Worm (Caenorhabditis elegans): Measurements from ENCODE around the gene Y54G11A.3.

The Y54G11A.3 gene

ce11 chrII:14310729-14311388 is 34.4 kb downstream of the Y54G11A.3 start, which contains the start of gene ctl-3:
TSS of gene ctl-3 (minus strand) at chrII:14310779.
- no peak for TF ChIP-seq mdl-1 (tag; optimal IDR thresholded peaks at IDR 0.05)
- TF ChIP-seq unc-55 (GFP tag; optimal IDR thresholded peaks at IDR 0.05), result no peak
- no peak for TF ChIP-seq egl-27 (tag; optimal IDR thresholded peaks at IDR 0.05)
- TF ChIP-seq sma-3 (GFP tag; optimal IDR thresholded peaks at IDR 0.05), result no peak
- no peak for TF ChIP-seq lin-13 (GFP tag; optimal IDR thresholded peaks at IDR 0.05)
- no peak for TF ChIP-seq ztf-11 (tag; optimal IDR thresholded peaks at IDR 0.05)
- TF ChIP-seq gmeb-1 (tag; optimal IDR thresholded peaks at IDR 0.05), result no peak
- TF ChIP-seq lin-39 (tag; optimal IDR thresholded peaks at IDR 0.05), result no peak

- no peak for TF ChIP-seq aly-2 (tag; optimal IDR thresholded peaks at IDR 0.05)
- no peak for TF ChIP-seq nhr-25 (tag; optimal IDR thresholded peaks at IDR 0.05)
- TF ChIP-seq alr-1 (tag; optimal IDR thresholded peaks at IDR 0.05), result no peak
- no peak for TF ChIP-seq ama-1 (optimal IDR thresholded peaks at IDR 0.05)
- TF ChIP-seq ZK546.5 (tag; optimal IDR thresholded peaks at IDR 0.05), result no peak
- TF ChIP-seq lsy-2 (tag; optimal IDR thresholded peaks at IDR 0.05), result no peak
- TF ChIP-seq nhr-237 (tag; optimal IDR thresholded peaks at IDR 0.05), result no peak
- no peak for TF ChIP-seq snpc-4 (tag; optimal IDR thresholded peaks at IDR 0.05)
- TF ChIP-seq C34F6.9 (tag; optimal IDR thresholded peaks at IDR 0.05), result no peak
- no peak for TF ChIP-seq blmp-1 (tag; optimal IDR thresholded peaks at IDR 0.05; ENCODE audit: insufficient read depth)
- TF ChIP-seq unc-39 (tag; optimal IDR thresholded peaks at IDR 0.05), result no peak
- no peak for TF ChIP-seq zag-1 (tag; optimal IDR thresholded peaks at IDR 0.05)
Measured at ce11 chrII:14311537-14311936, 35.1 kb downstream of the Y54G11A.3 start.

- TF ChIP-seq nhr-23 (tag; optimal IDR thresholded peaks at IDR 0.05), result no peak
- TF ChIP-seq mab-5 (tag; optimal IDR thresholded peaks at IDR 0.05), result no peak
- TF ChIP-seq snpc-4 (tag; optimal IDR thresholded peaks at IDR 0.05), result no peak
- no peak for TF ChIP-seq ztf-4 (tag; optimal IDR thresholded peaks at IDR 0.05)
- no peak for TF ChIP-seq zag-1 (tag; optimal IDR thresholded peaks at IDR 0.05)
- no peak for TF ChIP-seq nhr-21 (tag; optimal IDR thresholded peaks at IDR 0.05)
- TF ChIP-seq elt-3 (tag; optimal IDR thresholded peaks at IDR 0.05), result no peak
- TF ChIP-seq lsy-2 (tag; optimal IDR thresholded peaks at IDR 0.05), result no peak
- no peak for TF ChIP-seq fos-1 (tag; optimal IDR thresholded peaks at IDR 0.05)
- TF ChIP-seq ceh-16 (tag; optimal IDR thresholded peaks at IDR 0.05), result no peak
- no peak for TF ChIP-seq nhr-129 (tag; optimal IDR thresholded peaks at IDR 0.05)
- TF ChIP-seq lin-11 (tag; optimal IDR thresholded peaks at IDR 0.05), result no peak
- no peak for TF ChIP-seq mbf-1 (tag; optimal IDR thresholded peaks at IDR 0.05)
- no peak for TF ChIP-seq R02D3.7 (tag; optimal IDR thresholded peaks at IDR 0.05)
- no peak for TF ChIP-seq sma-3 (GFP tag; optimal IDR thresholded peaks at IDR 0.05)
Measured at ce11 chrII:14312182-14312581, 35.8 kb downstream of the Y54G11A.3 start.

- TF ChIP-seq unc-39 (tag; optimal IDR thresholded peaks at IDR 0.05) (no peak), nhr-12 (tag; optimal IDR thresholded peaks at IDR 0.05) (no peak), nhr-129 (tag; optimal IDR thresholded peaks at IDR 0.05) (no peak), elt-3 (tag; optimal IDR thresholded peaks at IDR 0.05) (no peak), zag-1 (tag; optimal IDR thresholded peaks at IDR 0.05) (no peak), blmp-1 (tag; optimal IDR thresholded peaks at IDR 0.05; ENCODE audit: insufficient read depth) (no peak), mbf-1 (tag; optimal IDR thresholded peaks at IDR 0.05) (no peak)
Measured at ce11 chrII:14318027-14318426, 41.6 kb downstream of the Y54G11A.3 start, which contains the start of gene Y54G11A.14. TSS of gene Y54G11A.14 (plus strand) at chrII:14318158.

- TF ChIP-seq nhr-129 (tag; optimal IDR thresholded peaks at IDR 0.05) (no peak), ztf-1 (GFP tag; conservative IDR thresholded peaks at IDR 0.05) (no peak), nhr-10 (tag; optimal IDR thresholded peaks at IDR 0.05) (no peak), nhr-21 (tag; optimal IDR thresholded peaks at IDR 0.05) (no peak), C34F6.9 (tag; optimal IDR thresholded peaks at IDR 0.05) (no peak), nhr-11 (tag; optimal IDR thresholded peaks at IDR 0.05) (no peak), elt-1 (tag; optimal IDR thresholded peaks at IDR 0.05) (no peak), aly-2 (tag; optimal IDR thresholded peaks at IDR 0.05) (no peak), ZK546.5 (tag; optimal IDR thresholded peaks at IDR 0.05) (no peak), blmp-1 (tag; optimal IDR thresholded peaks at IDR 0.05; ENCODE audit: insufficient read depth) (no peak), mdl-1 (tag; optimal IDR thresholded peaks at IDR 0.05) (no peak), ceh-82 (tag; optimal IDR thresholded peaks at IDR 0.05) (no peak), mab-5 (tag; optimal IDR thresholded peaks at IDR 0.05) (no peak), ama-1 (optimal IDR thresholded peaks at IDR 0.05) (no peak), mbf-1 (tag; optimal IDR thresholded peaks at IDR 0.05) (no peak), nhr-6 (tag; optimal IDR thresholded peaks at IDR 0.05) (no peak), skn-1 (tag; optimal IDR thresholded peaks at IDR 0.05) (no peak), F13H6.1 (tag; optimal IDR thresholded peaks at IDR 0.05) (no peak), nhr-23 (tag; optimal IDR thresholded peaks at IDR 0.05) (no peak)
Measured at ce11 chrII:14319227-14319626, 42.8 kb downstream of the Y54G11A.3 start.
